Fruit fly (Drosophila melanogaster): ENCODE results near the gene Cad88C.

The Cad88C gene

dm6 chr3R:14679381-14680111, 49.3 kb downstream of the Cad88C start:
- TF ChIP-seq psq (optimal IDR thresholded peaks at IDR 0.05), result no peak
- no peak for TF ChIP-seq h (optimal IDR thresholded peaks at IDR 0.05)
- TF ChIP-seq ttk (optimal IDR thresholded peaks at IDR 0.05), result no peak
- TF ChIP-seq insv (optimal IDR thresholded peaks at IDR 0.05), result no peak
- no peak for TF ChIP-seq Myc (optimal IDR thresholded peaks at IDR 0.05)
- no peak for TF ChIP-seq Sin3A (optimal IDR thresholded peaks at IDR 0.05)

- TF ChIP-seq Myc (optimal IDR thresholded peaks at IDR 0.05) (no peak), Sin3A (optimal IDR thresholded peaks at IDR 0.05) (no peak), insv (optimal IDR thresholded peaks at IDR 0.05) (no peak)
Measured at dm6 chr3R:14680112-14680665, 49.9 kb downstream of the Cad88C start.

dm6 chr3R:14683928-14684327, 53.6 kb downstream of the Cad88C start:
- no peak for TF ChIP-seq Myc (optimal IDR thresholded peaks at IDR 0.05)
- no peak for TF ChIP-seq psq (optimal IDR thresholded peaks at IDR 0.05)
- TF ChIP-seq insv (optimal IDR thresholded peaks at IDR 0.05), result no peak
- TF ChIP-seq Sin3A (optimal IDR thresholded peaks at IDR 0.05), result no peak
- no peak for TF ChIP-seq h (optimal IDR thresholded peaks at IDR 0.05)
- TF ChIP-seq ttk (optimal IDR thresholded peaks at IDR 0.05), result no peak

- TF ChIP-seq Sin3A (optimal IDR thresholded peaks at IDR 0.05) (no peak), insv (optimal IDR thresholded peaks at IDR 0.05) (no peak)
Measured at dm6 chr3R:14687296-14687695, 57.0 kb downstream of the Cad88C start.

- TF ChIP-seq h (optimal IDR thresholded peaks at IDR 0.05) (no peak), ttk (optimal IDR thresholded peaks at IDR 0.05) (no peak), Myc (optimal IDR thresholded peaks at IDR 0.05) (no peak), Sin3A (optimal IDR thresholded peaks at IDR 0.05) (no peak), insv (optimal IDR thresholded peaks at IDR 0.05) (no peak), psq (optimal IDR thresholded peaks at IDR 0.05) (no peak)
Measured at dm6 chr3R:14690065-14690464, 59.8 kb downstream of the Cad88C start.
